Worm (Caenorhabditis elegans) whole organism, late embryonic: ENCODE results near the gene vab-7.
A peak's percentile ranks its signal among the peaks of the same experiment; 100 is the strongest.

Experiments used
- C08G9.2 ChIP-seq: sonication (generic microtip); optimal IDR thresholded peaks from 2 replicates; lab custom pipeline; 2016; ENCODE audit warnings: mild to moderate bottlenecking, missing genetic modification characterization, moderate library complexity, missing compliant biosample characterization
- F13H6.1 ChIP-seq: sonication (generic microtip); optimal IDR thresholded peaks from 2 replicates; lab custom pipeline; 2016; ENCODE audit warnings: missing genetic modification characterization, missing compliant biosample characterization
- T23F11.4 ChIP-seq: fragments of 200-800 bp; sonication (Bioruptor generic); optimal IDR thresholded peaks from 2 replicates; lab custom pipeline; 2018; ENCODE audit warnings: mild to moderate bottlenecking, missing genetic modification characterization, missing compliant biosample characterization
- Y22D7AL.16 ChIP-seq: sonication (generic microtip); optimal IDR thresholded peaks from 2 replicates; lab custom pipeline; 2016; ENCODE audit warnings: missing genetic modification characterization, missing compliant biosample characterization
- ahr-1 ChIP-seq: sonication (generic microtip); optimal IDR thresholded peaks from 2 replicates; lab custom pipeline; 2016; ENCODE audit warnings: missing genetic modification characterization, missing compliant biosample characterization
- ceh-18 ChIP-seq: sonication (generic microtip); optimal IDR thresholded peaks from 2 replicates; lab custom pipeline; 2016; ENCODE audit warnings: missing genetic modification characterization, missing compliant biosample characterization
- ceh-19 ChIP-seq: fragments of 200-800 bp; sonication (Bioruptor generic); optimal IDR thresholded peaks from 2 replicates; lab custom pipeline; 2018; ENCODE audit warnings: mild to moderate bottlenecking, missing genetic modification characterization, missing compliant biosample characterization
- ceh-31 ChIP-seq: sonication (generic microtip); optimal IDR thresholded peaks from 2 replicates; lab custom pipeline; 2016; ENCODE audit warnings: missing genetic modification characterization, missing compliant biosample characterization
- ceh-48 ChIP-seq: sonication (generic microtip); optimal IDR thresholded peaks from 2 replicates; lab custom pipeline; 2016; ENCODE audit warnings: missing genetic modification characterization, inconsistent platforms, missing compliant biosample characterization
- ceh-9 ChIP-seq: sonication (generic microtip); optimal IDR thresholded peaks from 2 replicates; lab custom pipeline; 2016; ENCODE audit warnings: mild to moderate bottlenecking, missing genetic modification characterization, inconsistent platforms, missing compliant biosample characterization
- che-1 ChIP-seq: sonication (generic microtip); optimal IDR thresholded peaks from 2 replicates; lab custom pipeline; 2016; ENCODE audit warnings: mild to moderate bottlenecking, missing genetic modification characterization, missing compliant biosample characterization
- dmd-4 ChIP-seq: sonication (generic microtip); optimal IDR thresholded peaks from 2 replicates; lab custom pipeline; 2016; ENCODE audit warnings: borderline replicate concordance, missing genetic modification characterization, missing compliant biosample characterization
- elt-4 ChIP-seq: sonication (generic microtip); optimal IDR thresholded peaks from 2 replicates; lab custom pipeline; 2016; ENCODE audit warnings: missing genetic modification characterization, missing compliant biosample characterization
- eyg-1 ChIP-seq: sonication (generic microtip); optimal IDR thresholded peaks from 2 replicates; lab custom pipeline; 2016; ENCODE audit warnings: missing genotype, missing genetic modification characterization, missing compliant biosample characterization
- fax-1 ChIP-seq: sonication (generic microtip); optimal IDR thresholded peaks from 2 replicates; lab custom pipeline; 2016; ENCODE audit warnings: missing genotype, missing genetic modification characterization, missing compliant biosample characterization
- fkh-6 ChIP-seq: sonication (generic microtip); optimal IDR thresholded peaks from 2 replicates; lab custom pipeline; 2016; ENCODE audit warnings: missing genetic modification characterization, missing compliant biosample characterization
- gmeb-2 ChIP-seq: sonication (generic microtip); optimal IDR thresholded peaks from 2 replicates; lab custom pipeline; 2016; ENCODE audit warnings: missing genetic modification characterization, inconsistent platforms, missing compliant biosample characterization
- hlh-13 ChIP-seq: fragments of 200-800 bp; sonication (Bioruptor generic); optimal IDR thresholded peaks from 2 replicates; lab custom pipeline; 2018; ENCODE audit warnings: mild to moderate bottlenecking, missing genetic modification characterization, missing compliant biosample characterization
- hlh-15 ChIP-seq: sonication (generic microtip); optimal IDR thresholded peaks from 2 replicates; lab custom pipeline; 2016; ENCODE audit warnings: missing genetic modification characterization, missing compliant biosample characterization
- hlh-30 ChIP-seq: sonication (generic microtip); optimal IDR thresholded peaks from 2 replicates; lab custom pipeline; 2017; ENCODE audit warnings: antibody characterized with exemption, missing genetic modification characterization, missing compliant biosample characterization; ENCODE audit not compliant: insufficient read depth
- hlh-6 ChIP-seq: sonication (generic microtip); optimal IDR thresholded peaks from 2 replicates; lab custom pipeline; 2016; ENCODE audit warnings: missing genotype, missing genetic modification characterization, missing compliant biosample characterization
- hlh-8 ChIP-seq: sonication (generic microtip); optimal IDR thresholded peaks from 2 replicates; lab custom pipeline; 2016; ENCODE audit warnings: missing genotype, missing genetic modification characterization, missing compliant biosample characterization
- lim-6 ChIP-seq: sonication (generic microtip); optimal IDR thresholded peaks from 2 replicates; lab custom pipeline; 2016; ENCODE audit warnings: missing genetic modification characterization, missing compliant biosample characterization
- nfya-1 ChIP-seq: sonication (generic microtip); optimal IDR thresholded peaks from 2 replicates; lab custom pipeline; 2017; ENCODE audit warnings: missing genetic modification characterization, mild to moderate bottlenecking, missing compliant biosample characterization, antibody characterized with exemption, moderate library complexity
- odd-2 ChIP-seq: sonication (generic microtip); optimal IDR thresholded peaks from 2 replicates; lab custom pipeline; 2017; ENCODE audit warnings: antibody characterized with exemption, mild to moderate bottlenecking, missing genetic modification characterization, missing compliant biosample characterization
- pag-3 ChIP-seq: sonication (generic microtip); optimal IDR thresholded peaks from 2 replicates; lab custom pipeline; 2016; ENCODE audit warnings: missing compliant biosample characterization, missing genetic modification characterization, borderline replicate concordance
- pax-1 ChIP-seq: fragments of 150-350 bp; optimal IDR thresholded peaks from 2 replicates; lab custom pipeline; 2014; ENCODE audit warnings: missing biosample characterization, missing genetic modification characterization
- pha-2 ChIP-seq: sonication (generic microtip); optimal IDR thresholded peaks from 2 replicates; lab custom pipeline; 2017; ENCODE audit warnings: mild to moderate bottlenecking, missing genetic modification characterization, missing compliant biosample characterization
- pros-1 ChIP-seq: fragments of 150-350 bp; optimal IDR thresholded peaks from 2 replicates; lab custom pipeline; 2014; ENCODE audit warnings: missing biosample characterization, missing genetic modification reagents, missing genetic modification characterization
- rnt-1 ChIP-seq: sonication (generic microtip); optimal IDR thresholded peaks from 2 replicates; lab custom pipeline; 2016; ENCODE audit warnings: missing genetic modification characterization, missing compliant biosample characterization
- sox-4 ChIP-seq: sonication (generic microtip); optimal IDR thresholded peaks from 2 replicates; lab custom pipeline; 2017; ENCODE audit warnings: mild to moderate bottlenecking, missing genetic modification characterization, inconsistent platforms, missing compliant biosample characterization
- ttx-3 ChIP-seq: sonication (generic microtip); optimal IDR thresholded peaks from 2 replicates; lab custom pipeline; 2016; ENCODE audit warnings: missing genetic modification reagents, missing genetic modification characterization, missing compliant biosample characterization
- unc-3 ChIP-seq, 2 experiments: fragments of 200-800 bp in 1 of 2; sonication (Bioruptor generic) in 1 of 2; sonication (generic microtip) in 1 of 2; conservative IDR thresholded peaks in 1 of 2; optimal IDR thresholded peaks in 1 of 2; 2 replicates each; pipeline versions ENCODE4 v1.3.6 to Lab custom; 2016 to 2022; ENCODE audit warnings: missing compliant biosample characterization in 2 of 2, missing genetic modification characterization in 2 of 2, missing genetic modification reagents in 1 of 2
- unc-42 ChIP-seq: sonication (generic microtip); optimal IDR thresholded peaks from 2 replicates; lab custom pipeline; 2016; ENCODE audit warnings: missing genotype, missing genetic modification characterization, missing compliant biosample characterization
- unc-55 ChIP-seq: sonication (generic microtip); optimal IDR thresholded peaks from 2 replicates; lab custom pipeline; 2017; ENCODE audit warnings: missing biosample characterization, missing genetic modification reagents, missing genetic modification characterization
- unc-86 ChIP-seq: sonication (generic microtip); optimal IDR thresholded peaks from 2 replicates; lab custom pipeline; 2016; ENCODE audit warnings: missing genetic modification characterization, missing compliant biosample characterization
- zip-5 ChIP-seq: sonication (generic microtip); optimal IDR thresholded peaks from 2 replicates; lab custom pipeline; 2016; ENCODE audit warnings: missing genetic modification characterization, missing compliant biosample characterization
- ztf-16 ChIP-seq: sonication (generic microtip); optimal IDR thresholded peaks from 2 replicates; lab custom pipeline; 2017; ENCODE audit warnings: missing genetic modification characterization, missing compliant biosample characterization

vab-7 gene

ce11 chrIII:10880083-10880482 lies 40.1 kb upstream of the vab-7 start, which contains the start of gene C44B9.3:
Gene C44B9.3, minus strand, starts transcription at chrIII:10880183.
- TF ChIP-seq fax-1 (no peak), zip-5 (tag; lab: Kevin White, UChicago) (no peak), che-1 (tag; lab: Kevin White, UChicago) (no peak), dmd-4 (tag; lab: Kevin White, UChicago) (no peak), pax-1 (tag; lab: Kevin White, UChicago) (no peak), C08G9.2 (no peak), hlh-30 (tag; lab: Kevin White, UChicago) (no peak), gmeb-2 (tag; lab: Kevin White, UChicago) (no peak), unc-3 (GFP tag; conservative IDR thresholded peaks at IDR 0.05; lab: Robert Waterston, UW) (no peak), unc-3 (tag; optimal IDR thresholded peaks at IDR 0.05; lab: Kevin White, UChicago) (no peak), ttx-3 (tag; lab: Kevin White, UChicago) (no peak), eyg-1 (tag; lab: Kevin White, UChicago) (no peak), hlh-8 (tag; lab: Kevin White, UChicago) (no peak), pros-1 (tag; lab: Kevin White, UChicago) (no peak)

ce11 chrIII:10881462-10881861 lies 38.7 kb upstream of the vab-7 start, which contains the start of gene athp-1:
Gene athp-1, plus strand, starts transcription at chrIII:10881766.
- no peak for TF ChIP-seq che-1 (tag; lab: Kevin White, UChicago)
- TF ChIP-seq hlh-6 (tag; lab: Kevin White, UChicago), result no peak
- no peak for TF ChIP-seq T23F11.4 (GFP tag; lab: Kevin White, UChicago)
- TF ChIP-seq ceh-19 (GFP tag; lab: Kevin White, UChicago), result no peak
- TF ChIP-seq odd-2 (tag; lab: Kevin White, UChicago), result no peak
- no peak for TF ChIP-seq hlh-15 (tag; lab: Kevin White, UChicago)
- no peak for TF ChIP-seq elt-4
- no peak for TF ChIP-seq ztf-16 (tag; lab: Kevin White, UChicago)
- TF ChIP-seq fkh-6 (tag; lab: Kevin White, UChicago), result no peak
- TF ChIP-seq unc-3 (GFP tag; conservative IDR thresholded peaks at IDR 0.05; lab: Robert Waterston, UW), result no peak
- no peak for TF ChIP-seq unc-3 (tag; optimal IDR thresholded peaks at IDR 0.05; lab: Kevin White, UChicago)
- TF ChIP-seq Y22D7AL.16 (tag; lab: Kevin White, UChicago), result no peak
- TF ChIP-seq ceh-18, result no peak
- TF ChIP-seq ahr-1 (tag; lab: Kevin White, UChicago), result no peak
- TF ChIP-seq unc-55 (GFP tag; lab: Kevin White, UChicago), result no peak
- TF ChIP-seq, all 69 proteins: peak for 0

ce11 chrIII:10881996-10882395 lies 38.1 kb upstream of the vab-7 start:
- TF ChIP-seq F13H6.1 (tag; lab: Kevin White, UChicago), result no peak
- peak; percentile 9 for TF ChIP-seq ceh-48 (tag; lab: Kevin White, UChicago)
- TF ChIP-seq sox-4 (tag; lab: Kevin White, UChicago), result no peak
- peak; percentile 39 for TF ChIP-seq ceh-31 (tag; lab: Kevin White, UChicago)
- peak; percentile 87 for TF ChIP-seq unc-42 (tag; lab: Kevin White, UChicago)
- peak; percentile 8 for TF ChIP-seq ceh-18
- TF ChIP-seq nfya-1 (tag; lab: Kevin White, UChicago), result peak; percentile 59
- TF ChIP-seq pag-3 (tag; lab: Kevin White, UChicago), result no peak
- peak; percentile 24 for TF ChIP-seq unc-55 (GFP tag; lab: Kevin White, UChicago)
- TF ChIP-seq eyg-1 (tag; lab: Kevin White, UChicago), result no peak

- TF ChIP-seq elt-4 (peak; percentile 16), fax-1 (no peak)
- TF ChIP-seq, all 69 proteins: peak for 1
Measured at ce11 chrIII:10888824-10889223, 31.3 kb upstream of the vab-7 start.

- no peak for TF ChIP-seq lim-6 (tag; lab: Kevin White, UChicago)
- TF ChIP-seq rnt-1 (tag; lab: Kevin White, UChicago), result no peak
- no peak for TF ChIP-seq hlh-6 (tag; lab: Kevin White, UChicago)
- no peak for TF ChIP-seq unc-86 (tag; lab: Kevin White, UChicago)
- no peak for TF ChIP-seq nfya-1 (tag; lab: Kevin White, UChicago)
- TF ChIP-seq pha-2 (tag; lab: Kevin White, UChicago), result no peak
- no peak for TF ChIP-seq fkh-6 (tag; lab: Kevin White, UChicago)
- TF ChIP-seq pax-1 (tag; lab: Kevin White, UChicago), result no peak
- TF ChIP-seq hlh-13 (GFP tag; lab: Kevin White, UChicago), result no peak
- no peak for TF ChIP-seq ceh-9 (tag; lab: Kevin White, UChicago)
- TF ChIP-seq elt-4, result no peak
Measured at ce11 chrIII:10894220-10894619, 25.9 kb upstream of the vab-7 start, which contains the start of gene fbxb-87. Gene fbxb-87, plus strand, starts transcription at chrIII:10894520.
